Worm (Caenorhabditis elegans): ENCODE results near the gene ceh-19.
A peak's percentile ranks its signal among the peaks of the same experiment; 100 is the strongest.

Gene ceh-19

DNA sequence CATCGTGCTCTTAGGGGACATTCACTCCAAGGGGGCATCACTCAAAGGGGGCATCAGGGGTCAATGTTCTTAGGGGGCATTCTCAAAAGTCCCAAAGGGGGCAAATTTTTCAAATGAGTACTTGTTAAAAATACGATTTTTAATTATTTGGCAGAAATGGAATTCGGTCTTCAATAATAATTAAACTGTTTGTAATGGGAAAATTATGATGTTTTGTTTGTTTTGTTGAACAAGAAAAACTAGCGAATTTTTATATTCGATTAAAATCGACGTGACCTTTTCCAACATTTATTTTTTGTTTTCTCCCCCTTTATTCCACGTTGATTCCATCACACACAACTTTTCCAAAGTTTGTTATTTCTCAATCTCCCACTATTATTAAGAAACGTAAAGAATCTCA is 11.3 kb upstream of the ceh-19 start, which contains the start of gene F57H12.5:
Gene F57H12.5 (plus strand): TSS at position 301 of the 400 bp plus-strand sequence.
- TF ChIP-seq K11D2.4 (GFP tag; IDR thresholded peaks at IDR 0.05) (no peak), hlh-12 (tag; optimal IDR thresholded peaks at IDR 0.05) (no peak), ceh-91 (GFP tag; IDR thresholded peaks at IDR 0.05) (no peak), C17E4.6 (GFP tag; IDR thresholded peaks at IDR 0.05) (no peak), let-526 (GFP tag; IDR thresholded peaks at IDR 0.05) (no peak), hrde-1 (tag; optimal IDR thresholded peaks at IDR 0.05; ENCODE audit: borderline replicate concordance) (no peak), ztf-6 (GFP tag; IDR thresholded peaks at IDR 0.05) (no peak), fkh-3 (tag; optimal IDR thresholded peaks at IDR 0.05) (no peak), hsf-1 (GFP tag; IDR thresholded peaks at IDR 0.05) (no peak)

- TF ChIP-seq ztf-28 (GFP tag; IDR thresholded peaks at IDR 0.05) (no peak), cebp-2 (GFP tag; IDR thresholded peaks at IDR 0.05) (no peak), pbrm-1 (GFP tag; IDR thresholded peaks at IDR 0.05) (peak; percentile 24; the same call in 1 of the 2 replicates), nhr-120 (GFP tag; IDR thresholded peaks at IDR 0.05) (no peak), attf-6 (GFP tag; IDR thresholded peaks at IDR 0.05) (peak; percentile 75), bed-1 (GFP tag; IDR thresholded peaks at IDR 0.05) (no peak), ceh-58 (GFP tag; IDR thresholded peaks at IDR 0.05) (peak; percentile 95; the same call in 1 of the 2 replicates), B0019.2 (GFP tag; conservative IDR thresholded peaks at IDR 0.05) (no peak), ceh-100 (GFP tag; IDR thresholded peaks at IDR 0.05) (peak; percentile 59; the same call in 1 of the 2 replicates), zim-3 (tag; optimal IDR thresholded peaks at IDR 0.05) (no peak), zfh-2 (GFP tag; conservative IDR thresholded peaks at IDR 0.05) (no peak), hrde-1 (tag; optimal IDR thresholded peaks at IDR 0.05; ENCODE audit: borderline replicate concordance) (peak; percentile 89), Y95B8A.8 (GFP tag; IDR thresholded peaks at IDR 0.05) (no peak), ceh-79 (tag; optimal IDR thresholded peaks at IDR 0.05) (peak; percentile 50), F37B4.10 (GFP tag; IDR thresholded peaks at IDR 0.05) (no peak), dpff-1 (tag; optimal IDR thresholded peaks at IDR 0.05) (peak; percentile 79), let-526 (GFP tag; IDR thresholded peaks at IDR 0.05) (no peak), let-607 (tag; optimal IDR thresholded peaks at IDR 0.05) (no peak), F33H1.4 (GFP tag; IDR thresholded peaks at IDR 0.05) (peak; percentile 43), F57C9.4 (tag; optimal IDR thresholded peaks at IDR 0.05) (peak; percentile 78), hmg-20 (GFP tag; IDR thresholded peaks at IDR 0.05) (no peak), snpc-1.1 (tag; optimal IDR thresholded peaks at IDR 0.05; ENCODE audit: insufficient read depth) (peak; percentile 60), ccch-3 (GFP tag; optimal IDR thresholded peaks at IDR 0.05) (no peak), ztf-3 (GFP tag; optimal IDR thresholded peaks at IDR 0.05) (no peak), nhr-27 (tag; optimal IDR thresholded peaks at IDR 0.05) (peak; percentile 83), F52B5.7 (tag; optimal IDR thresholded peaks at IDR 0.05) (peak; percentile 35), repo-1 (tag; optimal IDR thresholded peaks at IDR 0.05) (peak; percentile 68), lag-1 (GFP tag; IDR thresholded peaks at IDR 0.05) (no peak), ztf-18 (tag; optimal IDR thresholded peaks at IDR 0.05) (peak; percentile 47), bed-2 (GFP tag; IDR thresholded peaks at IDR 0.05) (no peak), him-1 (tag; optimal IDR thresholded peaks at IDR 0.05) (peak; percentile 52), K12H6.12 (tag; optimal IDR thresholded peaks at IDR 0.05) (no peak), lsy-27 (tag; optimal IDR thresholded peaks at IDR 0.05; ENCODE audit: borderline replicate concordance, insufficient read depth) (no peak), snpc-1.3 (tag; optimal IDR thresholded peaks at IDR 0.05; ENCODE audit: insufficient read depth) (no peak), atf-7 (tag; optimal IDR thresholded peaks at IDR 0.05) (peak; percentile 22), F23B12.7 (tag; optimal IDR thresholded peaks at IDR 0.05; ENCODE audit: insufficient read depth) (no peak), attf-3 (GFP tag; conservative IDR thresholded peaks at IDR 0.05) (no peak), hmg-1.2 (GFP tag; IDR thresholded peaks at IDR 0.05) (no peak; the same call in 1 of the 2 replicates), ekl-4 (GFP tag; IDR thresholded peaks at IDR 0.05) (peak; percentile 86)
Observed at ce11 chrIV:7961889-7962342, 6.2 kb upstream of the ceh-19 start.

Data from whole organism, young adult.